Fruit fly (Drosophila melanogaster) whole organism, wandering third instar larva: ENCODE measurements around the gene CG10602.
A peak's percentile ranks its signal among the peaks of the same experiment; 100 is the strongest.

Experiments used
- CrebA ChIP-seq: fragments of 200-800 bp; sonication (Bioruptor generic); optimal IDR thresholded peaks from 2 replicates; lab custom pipeline; 2016; ENCODE audit warnings: missing biosample characterization, mild to moderate bottlenecking, missing genetic modification characterization, borderline replicate concordance
- Dfd ChIP-seq: fragments of >200 bp; optimal IDR thresholded peaks from 2 replicates; lab custom pipeline; 2017; ENCODE audit warnings: missing biosample characterization, missing genetic modification characterization
- GATAd ChIP-seq: sonication (Bioruptor generic); optimal IDR thresholded peaks from 2 replicates; lab custom pipeline; 2016; ENCODE audit warnings: missing biosample characterization, missing genetic modification characterization
- Myc ChIP-seq: fragments of >200 bp; optimal IDR thresholded peaks from 2 replicates; lab custom pipeline; 2017
- dmrt93B ChIP-seq: fragments of 200-800 bp; sonication (Bioruptor generic); optimal IDR thresholded peaks from 2 replicates; lab custom pipeline; 2018; ENCODE audit warnings: missing biosample characterization, mild to moderate bottlenecking, missing genetic modification characterization
- h ChIP-seq: fragments of 200-800 bp; sonication (Bioruptor generic); optimal IDR thresholded peaks from 3 replicates; lab custom pipeline; 2016; ENCODE audit warnings: missing biosample characterization, mild to moderate bottlenecking, missing genetic modification characterization
- sage ChIP-seq: fragments of 200-800 bp; sonication (Bioruptor generic); optimal IDR thresholded peaks from 2 replicates; lab custom pipeline; 2016; ENCODE audit warnings: missing biosample characterization, mild to moderate bottlenecking, missing genetic modification characterization
- sv ChIP-seq: fragments of 200-800 bp; sonication (Bioruptor generic); optimal IDR thresholded peaks from 3 replicates; lab custom pipeline; 2016; ENCODE audit warnings: missing biosample characterization, missing genetic modification characterization
- usp ChIP-seq: fragments of >200 bp; optimal IDR thresholded peaks from 2 replicates; lab custom pipeline; 2017; ENCODE audit warnings: missing biosample characterization, missing genetic modification characterization

DNA sequence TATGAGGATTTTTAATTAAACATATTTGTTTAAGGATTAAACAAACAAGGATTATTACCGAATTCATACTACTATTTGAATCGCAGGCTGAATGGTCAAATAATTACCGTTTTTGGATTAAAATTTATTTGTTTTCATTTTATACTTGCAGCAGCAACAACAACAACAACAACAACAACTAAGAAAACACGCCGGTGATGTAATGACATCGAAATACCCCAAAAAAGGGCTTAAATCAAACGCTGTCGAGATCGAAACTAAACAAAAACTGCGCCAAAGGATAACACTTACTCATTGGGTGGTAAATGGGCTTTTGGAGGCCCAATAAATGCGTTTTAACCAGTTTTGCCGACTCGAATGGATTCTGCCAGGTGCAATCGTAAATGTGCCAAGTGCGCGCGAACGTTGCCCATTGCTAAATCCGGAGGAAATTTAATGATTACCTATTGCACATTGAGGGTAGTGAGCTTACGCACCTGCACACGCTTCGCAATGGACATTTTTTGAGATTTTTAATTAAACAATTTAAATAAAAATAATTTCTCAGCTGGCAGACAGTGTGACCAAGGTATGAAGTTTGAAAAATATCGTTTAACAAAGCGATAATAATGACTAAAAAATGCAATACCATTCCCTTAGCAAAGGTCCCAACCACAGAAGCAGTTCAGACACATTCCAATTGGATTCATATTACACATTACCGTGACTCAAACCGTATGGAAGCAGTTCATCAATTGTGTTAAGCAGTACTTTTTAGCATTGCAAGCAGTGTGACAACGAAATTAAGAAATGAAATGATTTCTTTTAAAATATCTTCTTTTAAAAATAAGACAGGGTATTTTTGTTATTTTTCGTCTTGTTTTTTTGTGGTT, at the start of gene CG10602, which contains the start of gene mRpL13:
- TF ChIP-seq CrebA (no peak), GATAd (GFP tag; lab: Kevin White, UChicago) (no peak), Dfd (GFP tag; lab: Kevin White, UChicago) (no peak), Myc (lab: Kevin White, UChicago) (peak; percentile 52), usp (GFP tag; lab: Kevin White, UChicago) (no peak), dmrt93B (GFP tag; lab: Kevin White, UChicago) (no peak), sv (no peak), h (GFP tag; lab: Kevin White, UChicago) (no peak), sage (no peak)
